Worm (Caenorhabditis elegans) whole organism, mixed stage, embryonic: ENCODE results near the gene leo-1.
"Not testable (repeated sequence)": the region's sequence is repeated elsewhere in the genome, so short reads cannot be mapped to it uniquely, and the experiment has no call there.

Experiments used
- M03D4.4 ChIP-seq: sonication (generic microtip); optimal IDR thresholded peaks from 2 replicates; lab custom pipeline; 2017; ENCODE audit warnings: mild to moderate bottlenecking, missing genetic modification characterization, missing compliant biosample characterization
- bed-3 ChIP-seq: fragments of 200-800 bp; sonication (Bioruptor generic); optimal IDR thresholded peaks from 3 replicates; lab custom pipeline; 2018; ENCODE audit warnings: mild to moderate bottlenecking, missing genetic modification characterization, moderate library complexity, missing compliant biosample characterization
- blmp-1 ChIP-seq: fragments of 150-350 bp; optimal IDR thresholded peaks from 2 replicates; lab custom pipeline; 2014; ENCODE audit warnings: missing biosample characterization, missing genetic modification characterization
- ceh-39 ChIP-seq: fragments of 150-350 bp; optimal IDR thresholded peaks from 2 replicates; lab custom pipeline; 2014; ENCODE audit warnings: missing biosample characterization, missing genetic modification characterization
- ceh-43 ChIP-seq: fragments of 200-800 bp; sonication (Bioruptor generic); optimal IDR thresholded peaks from 2 replicates; lab custom pipeline; 2018; ENCODE audit warnings: mild to moderate bottlenecking, missing genetic modification characterization, moderate library complexity, missing compliant biosample characterization
- ceh-83 ChIP-seq: fragments of 200-800 bp; sonication (Bioruptor generic); optimal IDR thresholded peaks from 2 replicates; lab custom pipeline; 2018; ENCODE audit warnings: mild to moderate bottlenecking, missing genetic modification characterization, missing compliant biosample characterization
- cnd-1 ChIP-seq: fragments of 200-800 bp; sonication (Bioruptor generic); optimal IDR thresholded peaks from 2 replicates; lab custom pipeline; 2018; ENCODE audit warnings: mild to moderate bottlenecking, missing genetic modification characterization, missing compliant biosample characterization
- elt-1 ChIP-seq: sonication (generic microtip); optimal IDR thresholded peaks from 2 replicates; lab custom pipeline; 2017; ENCODE audit warnings: missing genetic modification characterization, mild to moderate bottlenecking, missing compliant biosample characterization, antibody characterized with exemption, moderate library complexity, borderline replicate concordance; ENCODE audit not compliant: insufficient read depth
- elt-3 ChIP-seq: fragments of 150-350 bp; optimal IDR thresholded peaks from 2 replicates; lab custom pipeline; 2014; ENCODE audit warnings: missing biosample characterization, missing genetic modification characterization
- ham-2 ChIP-seq: fragments of 200-800 bp; sonication (Bioruptor generic); optimal IDR thresholded peaks from 2 replicates; lab custom pipeline; 2018; ENCODE audit warnings: mild to moderate bottlenecking, missing genetic modification characterization, missing compliant biosample characterization
- hlh-1 ChIP-seq: fragments of 150-350 bp; optimal IDR thresholded peaks from 2 replicates; lab custom pipeline; 2014; ENCODE audit warnings: missing biosample characterization, missing genetic modification reagents, missing genetic modification characterization
- lin-13 ChIP-seq: fragments of 150-350 bp; optimal IDR thresholded peaks from 2 replicates; lab custom pipeline; 2014; ENCODE audit warnings: missing biosample characterization, missing genetic modification characterization
- lsy-2 ChIP-seq: fragments of 150-350 bp; optimal IDR thresholded peaks from 2 replicates; lab custom pipeline; 2014; ENCODE audit warnings: missing biosample characterization, missing genetic modification characterization
- mab-5 ChIP-seq: fragments of 150-350 bp; optimal IDR thresholded peaks from 2 replicates; lab custom pipeline; 2014; ENCODE audit warnings: missing biosample characterization, missing genetic modification characterization
- mls-2 ChIP-seq: sonication (generic microtip); optimal IDR thresholded peaks from 2 replicates; lab custom pipeline; 2016; ENCODE audit warnings: mild to moderate bottlenecking, missing genetic modification characterization, moderate library complexity, missing compliant biosample characterization
- nhr-12 ChIP-seq: fragments of 150-350 bp; optimal IDR thresholded peaks from 2 replicates; lab custom pipeline; 2014; ENCODE audit warnings: missing biosample characterization, missing genetic modification characterization
- nhr-2 ChIP-seq: fragments of 150-350 bp; optimal IDR thresholded peaks from 2 replicates; lab custom pipeline; 2014; ENCODE audit warnings: missing biosample characterization, missing genetic modification characterization
- nhr-28 ChIP-seq: fragments of 150-350 bp; optimal IDR thresholded peaks from 2 replicates; lab custom pipeline; 2014; ENCODE audit warnings: missing biosample characterization, missing genetic modification characterization
- nhr-76 ChIP-seq: sonication (generic microtip); optimal IDR thresholded peaks from 2 replicates; lab custom pipeline; 2017; ENCODE audit warnings: missing biosample characterization, missing genetic modification characterization
- pha-4 ChIP-seq: fragments of 150-350 bp; optimal IDR thresholded peaks from 2 replicates; lab custom pipeline; 2018; ENCODE audit warnings: missing biosample characterization, missing genetic modification reagents, missing genetic modification characterization
- sem-2 ChIP-seq: fragments of 200-800 bp; sonication (Bioruptor generic); optimal IDR thresholded peaks from 2 replicates; lab custom pipeline; 2018; ENCODE audit warnings: mild to moderate bottlenecking, missing genetic modification characterization, missing compliant biosample characterization
- sptf-1 ChIP-seq: sonication (generic microtip); optimal IDR thresholded peaks from 2 replicates; lab custom pipeline; 2017; ENCODE audit warnings: mild to moderate bottlenecking, missing genetic modification characterization, moderate library complexity, missing compliant biosample characterization
- tbx-8 ChIP-seq: fragments of 200-800 bp; sonication (Bioruptor generic); optimal IDR thresholded peaks from 2 replicates; lab custom pipeline; 2018; ENCODE audit warnings: mild to moderate bottlenecking, missing genetic modification characterization, moderate library complexity, missing compliant biosample characterization
- unc-62 ChIP-seq: fragments of 150-350 bp; optimal IDR thresholded peaks from 2 replicates; lab custom pipeline; 2014; ENCODE audit warnings: missing biosample characterization, missing genetic modification reagents, missing genetic modification characterization
- zip-8 ChIP-seq: fragments of 150-350 bp; optimal IDR thresholded peaks from 2 replicates; lab custom pipeline; 2014; ENCODE audit warnings: missing biosample characterization, missing genetic modification characterization
- ztf-11 ChIP-seq: fragments of 150-350 bp; optimal IDR thresholded peaks from 2 replicates; lab custom pipeline; 2014; ENCODE audit warnings: missing biosample characterization, missing genetic modification characterization

Gene leo-1

ce11 chrIV:11337021-11337420 lies 7.9 kb upstream of the leo-1 start, which contains the start of gene F54E12.2:
Gene F54E12.2, minus strand, starts transcription at chrIV:11337184.
- TF ChIP-seq zip-8 (tag; lab: Kevin White, UChicago) (no peak), mab-5 (no peak), lin-13 (tag; lab: Kevin White, UChicago) (no peak)

DNA sequence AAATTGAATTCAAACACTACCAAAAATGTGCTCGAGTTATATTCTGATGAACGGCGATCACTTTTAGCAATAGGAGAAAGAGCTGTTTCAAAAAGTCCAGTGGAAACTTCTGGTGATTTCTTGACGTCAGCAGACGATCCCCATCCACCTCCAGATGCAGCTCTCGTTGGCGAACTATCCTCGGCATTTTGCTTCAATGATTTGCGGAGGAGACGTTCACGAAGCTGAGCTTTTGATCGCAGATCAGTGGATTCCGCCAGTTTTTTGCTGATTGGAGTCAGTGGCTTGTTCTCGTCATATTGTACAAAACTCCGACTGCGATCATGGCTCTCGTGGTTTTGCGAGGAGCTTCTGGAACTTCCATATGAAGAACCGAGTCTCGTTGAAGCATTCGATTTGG lies 7.0 kb upstream of the leo-1 start:
- TF ChIP-seq nhr-2, result no peak
- TF ChIP-seq bed-3, result no peak
- TF ChIP-seq elt-3 (tag; lab: Kevin White, UChicago), result no peak
- no peak for TF ChIP-seq ceh-83 (GFP tag; lab: Kevin White, UChicago)
- TF ChIP-seq tbx-8, result no peak
- TF ChIP-seq nhr-76 (tag; lab: Kevin White, UChicago), result no peak
- TF ChIP-seq lsy-2 (tag; lab: Kevin White, UChicago), result no peak
- TF ChIP-seq elt-1 (tag; lab: Kevin White, UChicago), result no peak
- TF ChIP-seq ceh-43 (GFP tag; lab: Kevin White, UChicago), result no peak
- no peak for TF ChIP-seq blmp-1 (tag; lab: Kevin White, UChicago)
- TF ChIP-seq mls-2, result no peak

DNA sequence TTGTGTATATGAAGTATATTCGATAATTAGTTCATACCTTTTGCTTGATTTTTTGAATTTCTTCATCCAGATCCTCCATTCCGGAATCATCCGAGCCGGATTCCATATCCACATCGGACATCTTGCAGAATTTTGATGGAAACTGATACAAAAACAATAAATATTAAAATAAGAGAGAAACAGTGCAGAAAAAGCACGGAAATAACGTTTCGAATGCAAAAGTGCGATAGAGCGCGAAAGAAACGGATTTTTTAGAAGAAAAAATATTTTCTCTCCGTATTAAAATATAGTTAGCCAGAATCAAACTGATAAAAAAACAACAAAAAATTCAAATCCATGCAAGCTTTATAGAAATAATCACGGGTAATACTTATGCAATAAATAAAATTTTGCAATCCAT lies 3.6 kb upstream of the leo-1 start, which contains the start of gene sart-3:
Gene sart-3, minus strand, starts transcription at position 219 of the 400 bp plus-strand sequence.
- no peak for TF ChIP-seq ceh-83 (GFP tag; lab: Kevin White, UChicago)
- TF ChIP-seq lin-13 (tag; lab: Kevin White, UChicago), result no peak
- no peak for TF ChIP-seq bed-3
- TF ChIP-seq blmp-1 (tag; lab: Kevin White, UChicago), result no peak
- no peak for TF ChIP-seq hlh-1 (tag; lab: Kevin White, UChicago)
- no peak for TF ChIP-seq zip-8 (tag; lab: Kevin White, UChicago)

DNA sequence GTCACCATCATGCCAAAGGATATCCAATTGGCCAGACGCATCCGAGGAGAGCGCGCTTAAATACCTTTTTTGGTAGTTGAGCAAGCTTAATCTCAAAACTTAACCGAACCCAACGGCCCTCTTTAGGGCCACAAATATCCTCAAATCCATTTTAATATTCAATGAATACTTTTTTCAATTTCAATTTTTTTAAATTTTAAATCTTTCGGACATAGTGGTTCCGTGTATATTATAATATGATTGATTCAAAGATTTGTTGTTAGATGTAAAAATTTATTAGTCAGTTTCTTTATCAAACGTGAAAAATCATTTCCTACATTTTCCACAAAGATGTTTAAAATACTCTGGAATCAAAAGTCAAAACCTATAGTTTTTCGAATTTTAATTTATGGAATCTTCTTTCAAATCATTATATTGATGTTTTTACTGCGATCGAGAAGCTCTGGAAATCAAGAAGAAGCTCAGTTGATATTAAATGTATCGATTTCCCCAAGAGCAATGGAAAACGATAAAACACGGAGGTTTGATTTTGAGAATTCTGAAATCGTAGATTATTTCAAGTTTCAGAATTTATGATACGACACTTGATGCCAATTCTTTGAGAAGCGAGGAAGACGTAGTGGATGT lies 2.1 kb downstream of the leo-1 start, which contains the start of gene B0035.21:
Gene B0035.21, plus strand, starts transcription at position 322 of the 627 bp plus-strand sequence.
- TF ChIP-seq elt-3 (tag; lab: Kevin White, UChicago) (no peak), unc-62 (GFP tag; lab: Kevin White, UChicago) (no peak), ham-2 (GFP tag; lab: Kevin White, UChicago) (no peak), nhr-28 (tag; lab: Kevin White, UChicago) (no peak), ceh-43 (GFP tag; lab: Kevin White, UChicago) (no peak), nhr-12 (tag; lab: Kevin White, UChicago) (no peak), pha-4 (tag; lab: Kevin White, UChicago) (no peak), mls-2 (no peak), M03D4.4 (no peak), cnd-1 (tag; lab: Kevin White, UChicago) (no peak), sptf-1 (tag; lab: Kevin White, UChicago) (no peak), blmp-1 (tag; lab: Kevin White, UChicago) (no peak), elt-1 (tag; lab: Kevin White, UChicago) (no peak)

DNA sequence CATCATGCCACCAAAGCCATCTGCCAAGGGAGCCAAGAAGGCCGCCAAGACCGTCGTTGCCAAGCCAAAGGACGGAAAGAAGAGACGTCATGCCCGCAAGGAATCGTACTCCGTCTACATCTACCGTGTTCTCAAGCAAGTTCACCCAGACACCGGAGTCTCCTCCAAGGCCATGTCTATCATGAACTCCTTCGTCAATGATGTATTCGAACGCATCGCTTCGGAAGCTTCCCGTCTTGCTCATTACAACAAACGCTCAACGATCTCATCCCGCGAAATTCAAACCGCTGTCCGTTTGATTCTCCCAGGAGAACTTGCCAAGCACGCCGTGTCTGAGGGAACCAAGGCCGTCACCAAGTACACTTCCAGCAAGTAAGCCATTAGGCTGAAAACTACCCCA lies 4.4 kb downstream of the leo-1 start, which contains the start of gene his-48:
Gene his-48, plus strand, starts transcription at position 5 of the 400 bp plus-strand sequence.
- not testable (repeated sequence) for TF ChIP-seq blmp-1 (tag; lab: Kevin White, UChicago); M03D4.4; cnd-1 (tag; lab: Kevin White, UChicago)

ce11 chrIV:11323666-11324065 lies 5.5 kb downstream of the leo-1 start:
- no peak for TF ChIP-seq nhr-12 (tag; lab: Kevin White, UChicago)
- no peak for TF ChIP-seq sem-2 (GFP tag; lab: Kevin White, UChicago)
- no peak for TF ChIP-seq ceh-39 (tag; lab: Kevin White, UChicago)
- no peak for TF ChIP-seq ztf-11 (tag; lab: Kevin White, UChicago)
- no peak for TF ChIP-seq mab-5
- no peak for TF ChIP-seq hlh-1 (tag; lab: Kevin White, UChicago)
- no peak for TF ChIP-seq blmp-1 (tag; lab: Kevin White, UChicago)
- TF ChIP-seq ceh-43 (GFP tag; lab: Kevin White, UChicago), result no peak
- no peak for TF ChIP-seq zip-8 (tag; lab: Kevin White, UChicago)
- TF ChIP-seq cnd-1 (tag; lab: Kevin White, UChicago), result no peak
